Fruit fly (Drosophila melanogaster) whole organism, larva: ENCODE data around the gene CG43074.

ENCODE experiments used
- noc ChIP-seq: fragments of 200-800 bp; sonication (Bioruptor generic); optimal IDR thresholded peaks from 3 replicates; lab custom pipeline; 2019; ENCODE audit warnings: missing biosample characterization, mild to moderate bottlenecking, missing genetic modification characterization, moderate library complexity

Gene CG43074

dm6 chr3L:3434882-3435281 is 49.6 kb downstream of the CG43074 start:
- no peak for TF ChIP-seq noc (tag; lab: Kevin White, UChicago)

dm6 chr3L:3433955-3434354 is 50.5 kb downstream of the CG43074 start:
- TF ChIP-seq noc (tag; lab: Kevin White, UChicago): no peak
